Worm (Caenorhabditis elegans) whole organism, L2 larva: ENCODE results near the gene T12A7.6.

ENCODE experiments used
- F13H6.1 ChIP-seq: sonication (generic microtip); optimal IDR thresholded peaks from 2 replicates; lab custom pipeline; 2016; ENCODE audit warnings: missing genetic modification characterization, missing compliant biosample characterization
- ama-1 ChIP-seq: fragments of 150-350 bp; optimal IDR thresholded peaks from 2 replicates; lab custom pipeline; 2018; ENCODE audit warnings: inconsistent platforms
- blmp-1 ChIP-seq: sonication (generic microtip); optimal IDR thresholded peaks from 2 replicates; lab custom pipeline; 2017; ENCODE audit warnings: missing genetic modification characterization, mild to moderate bottlenecking, missing compliant biosample characterization, antibody characterized with exemption, moderate library complexity; ENCODE audit not compliant: insufficient read depth
- dmd-4 ChIP-seq: sonication (generic microtip); optimal IDR thresholded peaks from 2 replicates; lab custom pipeline; 2017; ENCODE audit warnings: missing biosample characterization, missing genetic modification characterization
- lin-11 ChIP-seq: fragments of 150-350 bp; sonication (generic microtip); optimal IDR thresholded peaks from 2 replicates; lab custom pipeline; 2014; ENCODE audit warnings: missing biosample characterization, missing genetic modification characterization, inconsistent platforms, mixed read lengths
- snpc-4 ChIP-seq: fragments of 150-350 bp; optimal IDR thresholded peaks from 2 replicates; lab custom pipeline; 2014; ENCODE audit warnings: missing biosample characterization, missing genetic modification characterization
- unc-39 ChIP-seq: fragments of 150-350 bp; optimal IDR thresholded peaks from 2 replicates; lab custom pipeline; 2014; ENCODE audit warnings: missing biosample characterization, missing genetic modification characterization
- unc-62 ChIP-seq: fragments of 150-350 bp; optimal IDR thresholded peaks from 2 replicates; lab custom pipeline; 2014; ENCODE audit warnings: missing biosample characterization, missing genetic modification reagents, missing genetic modification characterization

- no peak for TF ChIP-seq unc-39
- no peak for TF ChIP-seq blmp-1 (tag; lab: Kevin White, UChicago)
- TF ChIP-seq F13H6.1 (tag; lab: Kevin White, UChicago): no peak
- TF ChIP-seq snpc-4 (tag; lab: Kevin White, UChicago): no peak
- no peak for TF ChIP-seq dmd-4 (tag; lab: Kevin White, UChicago)
- TF ChIP-seq unc-62: no peak
- TF ChIP-seq lin-11: no peak
- TF ChIP-seq ama-1 (lab: Kevin White, UChicago): no peak
Measured at ce11 chrIV:11735025-11735424, 14.0 kb upstream of the T12A7.6 start, which contains the start of gene K01A6.6.
